Worm (Caenorhabditis elegans): ENCODE data around the gene srh-243.

Gene srh-243

ce11 chrV:2869503-2869902, 724 bp upstream of the srh-243 start, which contains the start of gene srh-241:
srh-241 (minus strand) TSS chrV:2869603.
- TF ChIP-seq hlh-1 (tag; optimal IDR thresholded peaks at IDR 0.05) = no peak
- TF ChIP-seq sptf-1 (tag; optimal IDR thresholded peaks at IDR 0.05) = no peak
- TF ChIP-seq sem-2 (GFP tag; optimal IDR thresholded peaks at IDR 0.05) = no peak
- no peak for TF ChIP-seq bed-3 (GFP tag; optimal IDR thresholded peaks at IDR 0.05)
- TF ChIP-seq cnd-1 (tag; optimal IDR thresholded peaks at IDR 0.05) = no peak
- TF ChIP-seq ceh-43 (GFP tag; optimal IDR thresholded peaks at IDR 0.05) = no peak
- no peak for TF ChIP-seq nhr-76 (tag; optimal IDR thresholded peaks at IDR 0.05)
- TF ChIP-seq ces-1 (GFP tag; optimal IDR thresholded peaks at IDR 0.05) = no peak
- TF ChIP-seq unc-120 (tag; optimal IDR thresholded peaks at IDR 0.05; ENCODE audit: poor library complexity, severe bottlenecking) = no peak
- TF ChIP-seq ceh-83 (GFP tag; optimal IDR thresholded peaks at IDR 0.05) = no peak
- no peak for TF ChIP-seq ztf-11 (tag; optimal IDR thresholded peaks at IDR 0.05)

ce11 chrV:2871754-2872504, 1.7 kb downstream of the srh-243 start:
- TF ChIP-seq sem-2 (GFP tag; optimal IDR thresholded peaks at IDR 0.05) = no peak
- no peak for TF ChIP-seq mep-1 (tag; optimal IDR thresholded peaks at IDR 0.05)
- TF ChIP-seq drap-1 (GFP tag; optimal IDR thresholded peaks at IDR 0.05) = no peak
- no peak for TF ChIP-seq lin-13 (tag; optimal IDR thresholded peaks at IDR 0.05)
- TF ChIP-seq tbx-8 (GFP tag; optimal IDR thresholded peaks at IDR 0.05) = no peak
- no peak for TF ChIP-seq nhr-76 (tag; optimal IDR thresholded peaks at IDR 0.05)
- TF ChIP-seq nhr-28 (tag; optimal IDR thresholded peaks at IDR 0.05) = no peak
- TF ChIP-seq blmp-1 (tag; optimal IDR thresholded peaks at IDR 0.05) = no peak
- no peak for TF ChIP-seq lsy-2 (tag; optimal IDR thresholded peaks at IDR 0.05)
- TF ChIP-seq elt-1 (tag; optimal IDR thresholded peaks at IDR 0.05; ENCODE audit: borderline replicate concordance, insufficient read depth) = no peak

- no peak for TF ChIP-seq nhr-2 (tag; optimal IDR thresholded peaks at IDR 0.05)
- no peak for TF ChIP-seq pha-4 (tag; optimal IDR thresholded peaks at IDR 0.05)
- no peak for TF ChIP-seq unc-62 (GFP tag; optimal IDR thresholded peaks at IDR 0.05)
- no peak for TF ChIP-seq bed-3 (GFP tag; optimal IDR thresholded peaks at IDR 0.05)
- no peak for TF ChIP-seq nhr-12 (tag; optimal IDR thresholded peaks at IDR 0.05)
- TF ChIP-seq ham-2 (GFP tag; optimal IDR thresholded peaks at IDR 0.05) = no peak
- TF ChIP-seq mls-2 (tag; optimal IDR thresholded peaks at IDR 0.05) = no peak
These were observed 2.7 kb downstream of the srh-243 start for ce11 chrV:2872947-2873346.

ce11 chrV:2875422-2875821, 5.2 kb downstream of the srh-243 start, which contains the start of gene folt-2:
folt-2 (minus strand) TSS chrV:2875600.
- TF ChIP-seq sptf-1 (tag; optimal IDR thresholded peaks at IDR 0.05) (no peak), drap-1 (GFP tag; optimal IDR thresholded peaks at IDR 0.05) (no peak), unc-120 (tag; optimal IDR thresholded peaks at IDR 0.05; ENCODE audit: poor library complexity, severe bottlenecking) (no peak), nhr-76 (tag; optimal IDR thresholded peaks at IDR 0.05) (no peak), nhr-2 (tag; optimal IDR thresholded peaks at IDR 0.05) (no peak), ham-2 (GFP tag; optimal IDR thresholded peaks at IDR 0.05) (no peak), nhr-237 (tag; optimal IDR thresholded peaks at IDR 0.05) (no peak), ces-1 (GFP tag; optimal IDR thresholded peaks at IDR 0.05) (no peak), cnd-1 (tag; optimal IDR thresholded peaks at IDR 0.05) (no peak), pha-4 (tag; optimal IDR thresholded peaks at IDR 0.05) (no peak), hlh-1 (tag; optimal IDR thresholded peaks at IDR 0.05) (no peak), elt-1 (tag; optimal IDR thresholded peaks at IDR 0.05; ENCODE audit: borderline replicate concordance, insufficient read depth) (no peak), lsy-2 (tag; optimal IDR thresholded peaks at IDR 0.05) (no peak), bed-3 (GFP tag; optimal IDR thresholded peaks at IDR 0.05) (no peak), elt-3 (tag; optimal IDR thresholded peaks at IDR 0.05) (no peak), nhr-28 (tag; optimal IDR thresholded peaks at IDR 0.05) (no peak), M03D4.4 (tag; optimal IDR thresholded peaks at IDR 0.05) (no peak), mep-1 (tag; optimal IDR thresholded peaks at IDR 0.05) (no peak)

- TF ChIP-seq mab-5 (tag; optimal IDR thresholded peaks at IDR 0.05) = no peak
- TF ChIP-seq nhr-76 (tag; optimal IDR thresholded peaks at IDR 0.05) = no peak
- TF ChIP-seq zip-8 (tag; optimal IDR thresholded peaks at IDR 0.05) = no peak
- no peak for TF ChIP-seq ceh-43 (GFP tag; optimal IDR thresholded peaks at IDR 0.05)
- no peak for TF ChIP-seq elt-3 (tag; optimal IDR thresholded peaks at IDR 0.05)
- TF ChIP-seq lin-32 (GFP tag; optimal IDR thresholded peaks at IDR 0.05) = no peak
These were observed 6.1 kb downstream of the srh-243 start for ce11 chrV:2876188-2876831.

Data from whole organism, mixed stage, embryonic.